Worm (Caenorhabditis elegans): ENCODE measurements around the gene ssl-1.

- no peak for TF ChIP-seq lsy-2 (tag; optimal IDR thresholded peaks at IDR 0.05)
- no peak for TF ChIP-seq pqm-1 (tag; optimal IDR thresholded peaks at IDR 0.05)
- no peak for TF ChIP-seq nhr-28 (tag; optimal IDR thresholded peaks at IDR 0.05)
- no peak for TF ChIP-seq zag-1 (tag; optimal IDR thresholded peaks at IDR 0.05)
- no peak for TF ChIP-seq snpc-4 (tag; optimal IDR thresholded peaks at IDR 0.05)
- no peak for TF ChIP-seq lin-13 (GFP tag; optimal IDR thresholded peaks at IDR 0.05)
- TF ChIP-seq fkh-4 (tag; optimal IDR thresholded peaks at IDR 0.05; ENCODE audit: borderline replicate concordance), result no peak
- no peak for TF ChIP-seq unc-30 (tag; optimal IDR thresholded peaks at IDR 0.05)
- no peak for TF ChIP-seq xbp-1 (tag; optimal IDR thresholded peaks at IDR 0.05)
- TF ChIP-seq unc-62 (GFP tag; optimal IDR thresholded peaks at IDR 0.05), result no peak
- no peak for TF ChIP-seq nhr-11 (tag; optimal IDR thresholded peaks at IDR 0.05)
Observed at ce11 chrIII:12687382-12687781, 27.0 kb upstream of the ssl-1 start.
